Worm (Caenorhabditis elegans) whole organism, late embryonic: ENCODE data around the gene Y105C5B.11.

ENCODE experiments used
- K09A11.1 ChIP-seq: sonication (generic microtip); optimal IDR thresholded peaks from 2 replicates; lab custom pipeline; 2017; ENCODE audit warnings: antibody characterized with exemption, mild to moderate bottlenecking, missing genetic modification characterization, missing compliant biosample characterization; ENCODE audit not compliant: insufficient read depth
- T23F11.4 ChIP-seq: fragments of 200-800 bp; sonication (Bioruptor generic); optimal IDR thresholded peaks from 2 replicates; lab custom pipeline; 2018; ENCODE audit warnings: mild to moderate bottlenecking, missing genetic modification characterization, missing compliant biosample characterization
- ama-1 ChIP-seq: fragments of 150-350 bp; optimal IDR thresholded peaks from 2 replicates; lab custom pipeline; 2014
- ceh-30 ChIP-seq: fragments of 150-350 bp; optimal IDR thresholded peaks from 2 replicates; lab custom pipeline; 2014; ENCODE audit warnings: missing biosample characterization, missing genetic modification characterization
- dmd-4 ChIP-seq: sonication (generic microtip); optimal IDR thresholded peaks from 2 replicates; lab custom pipeline; 2016; ENCODE audit warnings: borderline replicate concordance, missing genetic modification characterization, missing compliant biosample characterization
- elt-2 ChIP-seq: sonication (generic microtip); optimal IDR thresholded peaks from 2 replicates; lab custom pipeline; 2016; ENCODE audit warnings: missing genetic modification reagents, missing genetic modification characterization, missing compliant biosample characterization
- ets-4 ChIP-seq: sonication (generic microtip); optimal IDR thresholded peaks from 2 replicates; lab custom pipeline; 2016; ENCODE audit warnings: missing genetic modification characterization, missing compliant biosample characterization
- hlh-6 ChIP-seq: sonication (generic microtip); optimal IDR thresholded peaks from 2 replicates; lab custom pipeline; 2016; ENCODE audit warnings: missing genotype, missing genetic modification characterization, missing compliant biosample characterization
- pag-3 ChIP-seq: sonication (generic microtip); optimal IDR thresholded peaks from 2 replicates; lab custom pipeline; 2016; ENCODE audit warnings: missing compliant biosample characterization, missing genetic modification characterization, borderline replicate concordance
- pha-4 ChIP-seq: fragments of 150-350 bp; optimal IDR thresholded peaks from 2 replicates; lab custom pipeline; 2018; ENCODE audit warnings: missing biosample characterization, missing genetic modification reagents, missing genetic modification characterization
- pqm-1 ChIP-seq: sonication (generic microtip); optimal IDR thresholded peaks from 2 replicates; lab custom pipeline; 2016; ENCODE audit warnings: missing genetic modification characterization, missing compliant biosample characterization
- tbx-2 ChIP-seq: sonication (generic microtip); optimal IDR thresholded peaks from 2 replicates; lab custom pipeline; 2016; ENCODE audit warnings: missing genetic modification characterization, missing compliant biosample characterization

DNA sequence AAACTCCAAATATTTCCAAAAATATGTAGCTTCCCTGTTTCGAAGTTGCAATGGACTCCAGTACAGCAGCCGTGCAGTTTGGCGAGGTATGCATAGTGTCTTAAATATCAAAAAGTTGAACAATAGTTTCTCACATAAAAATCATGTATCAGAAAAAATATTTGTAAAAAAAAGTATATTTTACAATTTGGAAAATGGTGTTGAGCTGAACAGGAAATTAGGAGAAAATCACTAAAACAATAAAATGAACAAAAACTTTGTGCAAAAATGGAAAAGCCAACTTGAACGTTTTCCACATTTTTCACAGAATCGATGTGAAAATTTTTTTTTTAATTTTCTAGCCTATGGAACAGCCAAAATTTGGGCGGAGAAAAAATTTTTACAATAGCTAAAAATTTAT, 14.6 kb downstream of the Y105C5B.11 start, which contains the start of gene Y105C5B.8:
- no peak for TF ChIP-seq pha-4 (tag; lab: Kevin White, UChicago)
- no peak for TF ChIP-seq hlh-6 (tag; lab: Kevin White, UChicago)
- TF ChIP-seq elt-2 (tag; lab: Kevin White, UChicago) = no peak
- no peak for TF ChIP-seq T23F11.4 (GFP tag; lab: Kevin White, UChicago)
- TF ChIP-seq dmd-4 (tag; lab: Kevin White, UChicago) = no peak
- no peak for TF ChIP-seq ama-1
- TF ChIP-seq K09A11.1 (tag; lab: Kevin White, UChicago) = no peak
- TF ChIP-seq ets-4 (tag; lab: Kevin White, UChicago) = no peak
- no peak for TF ChIP-seq tbx-2 (tag; lab: Kevin White, UChicago)
- TF ChIP-seq pqm-1 (tag; lab: Kevin White, UChicago) = no peak
- TF ChIP-seq ceh-30 = no peak
- no peak for TF ChIP-seq pag-3
